Worm (Caenorhabditis elegans): ENCODE results near the gene glb-34.

glb-34 gene

DNA sequence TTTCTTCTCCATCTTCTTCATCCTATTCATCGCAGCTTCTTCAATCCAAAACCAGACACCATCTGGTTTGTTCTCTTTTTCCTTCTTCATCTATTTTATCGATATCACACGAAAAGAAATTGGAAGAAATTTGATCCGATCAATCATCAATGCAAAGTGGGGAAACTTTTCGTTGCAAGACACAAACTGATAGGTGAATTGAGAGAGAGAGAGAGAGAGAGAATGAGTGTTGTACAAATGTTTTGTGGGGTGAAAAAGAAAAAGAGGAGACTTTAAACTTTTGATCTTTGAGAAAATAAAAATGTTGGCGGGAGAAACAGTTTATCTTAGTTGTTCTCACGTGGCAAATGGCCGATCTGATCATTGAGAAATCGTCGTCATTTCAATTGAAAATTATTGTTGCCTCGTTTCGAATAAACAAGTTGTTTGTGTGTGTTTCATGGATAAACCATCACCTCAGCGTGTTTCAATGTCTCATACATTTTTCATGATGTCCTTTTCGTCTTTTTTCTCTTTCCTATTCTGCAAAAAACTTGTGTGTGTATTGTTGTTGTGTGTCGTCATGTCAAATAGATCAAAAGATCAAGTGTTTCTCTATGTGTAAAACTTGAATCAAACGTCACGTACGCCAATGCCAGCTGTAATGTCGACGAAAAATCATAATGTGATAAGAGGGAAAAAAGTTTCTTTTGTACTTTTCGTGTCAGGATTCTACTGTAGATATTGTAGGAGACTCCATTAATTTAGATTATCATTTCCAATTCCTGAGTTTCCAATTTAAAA lies 40.2 kb upstream of the glb-34 start (continued):
- peak; percentile 14 for TF ChIP-seq mep-1 (tag; optimal IDR thresholded peaks at IDR 0.05)
- no peak for TF ChIP-seq unc-98 (GFP tag; IDR thresholded peaks at IDR 0.05)
- peak; percentile 9 for TF ChIP-seq unc-86 (tag; optimal IDR thresholded peaks at IDR 0.05)
- no peak for TF ChIP-seq ama-1 (optimal IDR thresholded peaks at IDR 0.05)
- no peak for TF ChIP-seq ceh-8 (GFP tag; optimal IDR thresholded peaks at IDR 0.05)
- peak; percentile 77 for TF ChIP-seq blmp-1 (tag; optimal IDR thresholded peaks at IDR 0.05)
- peak; percentile 4 for TF ChIP-seq snpc-4 (tag; optimal IDR thresholded peaks at IDR 0.05)
- TF ChIP-seq aly-2 (tag; optimal IDR thresholded peaks at IDR 0.05), result no peak
- peak; percentile 55; the same call in 1 of the 2 replicates for TF ChIP-seq ceh-88 (GFP tag; IDR thresholded peaks at IDR 0.05)
- TF ChIP-seq tbx-2 (tag; optimal IDR thresholded peaks at IDR 0.05), result peak; percentile 46
- TF ChIP-seq zip-4 (GFP tag; optimal IDR thresholded peaks at IDR 0.05), result no peak
- peak; percentile 35 to 37 for TF ChIP-seq lin-35 (GFP tag; optimal IDR thresholded peaks at IDR 0.05)
- no peak for TF ChIP-seq nhr-28 (tag; optimal IDR thresholded peaks at IDR 0.05)
- peak; percentile 34 for TF ChIP-seq C16A3.4 (tag; optimal IDR thresholded peaks at IDR 0.05)
- TF ChIP-seq nhr-12 (tag; optimal IDR thresholded peaks at IDR 0.05), result no peak
- peak; percentile 4 for TF ChIP-seq dsc-1 (tag; optimal IDR thresholded peaks at IDR 0.05)
- TF ChIP-seq nhr-20 (tag; optimal IDR thresholded peaks at IDR 0.05), result peak; percentile 94
- no peak for TF ChIP-seq ets-5 (GFP tag; IDR thresholded peaks at IDR 0.05)
- no peak for TF ChIP-seq nhr-77 (tag; optimal IDR thresholded peaks at IDR 0.05)
- no peak for TF ChIP-seq lin-15B (tag; optimal IDR thresholded peaks at IDR 0.05)
- TF ChIP-seq efl-3 (GFP tag; optimal IDR thresholded peaks at IDR 0.05), result no peak
- no peak for TF ChIP-seq lir-3 (tag; optimal IDR thresholded peaks at IDR 0.05; ENCODE audit: poor library complexity)
- no peak for TF ChIP-seq alr-1 (tag; optimal IDR thresholded peaks at IDR 0.05; ENCODE audit: borderline replicate concordance)
- TF ChIP-seq C34B4.2 (tag; optimal IDR thresholded peaks at IDR 0.05), result no peak
- TF ChIP-seq sox-4 (tag; optimal IDR thresholded peaks at IDR 0.05), result no peak
- TF ChIP-seq pqm-1 (tag; optimal IDR thresholded peaks at IDR 0.05), result no peak
- TF ChIP-seq ces-1 (GFP tag; optimal IDR thresholded peaks at IDR 0.05), result no peak
- TF ChIP-seq mdl-1 (tag; optimal IDR thresholded peaks at IDR 0.05), result peak in 1 of 2 experiments; percentile 46
- TF ChIP-seq dpl-1 (GFP tag; optimal IDR thresholded peaks at IDR 0.05), result peak in 2 of 3 experiments; percentile 29 to 44
- TF ChIP-seq fos-1 (tag; optimal IDR thresholded peaks at IDR 0.05), result peak; percentile 27
- TF ChIP-seq grh-1 (GFP tag; IDR thresholded peaks at IDR 0.05), result 0 out of 2 replicates have a peak, but pooled peaks have one; percentile 43
- TF ChIP-seq fkh-4 (tag; optimal IDR thresholded peaks at IDR 0.05; ENCODE audit: borderline replicate concordance), result no peak
- TF ChIP-seq ztf-4 (tag; optimal IDR thresholded peaks at IDR 0.05), result peak; percentile 34

DNA sequence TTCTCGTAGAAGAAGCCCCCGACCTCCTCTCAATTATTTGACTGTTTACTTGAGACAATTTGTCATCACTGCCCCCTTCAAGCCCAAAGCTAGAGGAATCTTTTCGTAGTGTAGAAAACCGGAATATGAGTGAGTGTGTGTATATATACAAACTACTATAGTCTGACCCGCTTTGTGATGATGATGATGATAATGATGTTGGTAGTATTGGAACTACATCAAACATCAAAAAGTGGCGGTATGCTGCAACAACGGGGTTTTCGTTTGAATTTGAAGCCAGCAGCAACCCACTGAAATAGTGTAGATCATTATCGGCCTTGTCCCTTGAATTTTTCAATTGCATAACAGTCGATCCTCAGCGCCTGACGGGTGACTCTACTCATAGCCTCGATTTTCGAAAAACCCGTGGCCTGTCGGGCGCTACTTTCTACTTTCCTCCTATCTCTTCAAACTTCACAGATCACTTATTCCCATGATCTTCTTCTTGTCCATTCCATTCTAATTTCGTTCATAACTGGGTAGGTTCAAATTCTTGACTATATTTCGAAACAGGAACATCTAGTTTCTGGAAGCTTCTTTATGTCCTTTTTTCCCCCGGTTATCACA lies 39.5 kb upstream of the glb-34 start:
- TF ChIP-seq efl-3 (GFP tag; optimal IDR thresholded peaks at IDR 0.05) (no peak), ets-5 (GFP tag; IDR thresholded peaks at IDR 0.05) (no peak), ztf-11 (tag; optimal IDR thresholded peaks at IDR 0.05) (no peak), C04F5.9 (tag; optimal IDR thresholded peaks at IDR 0.05) (no peak), lin-35 (GFP tag; optimal IDR thresholded peaks at IDR 0.05) (peak; percentile 1 to 26), snpc-4 (tag; optimal IDR thresholded peaks at IDR 0.05) (peak; percentile 95), skn-1 (tag; optimal IDR thresholded peaks at IDR 0.05) (no peak), fkh-8 (tag; optimal IDR thresholded peaks at IDR 0.05) (no peak), pag-3 (tag; optimal IDR thresholded peaks at IDR 0.05; ENCODE audit: borderline replicate concordance, insufficient read depth) (no peak), unc-130 (tag; optimal IDR thresholded peaks at IDR 0.05) (no peak), elt-2 (tag; optimal IDR thresholded peaks at IDR 0.05) (no peak), ceh-8 (GFP tag; optimal IDR thresholded peaks at IDR 0.05) (no peak), tlp-1 (tag; optimal IDR thresholded peaks at IDR 0.05) (no peak), tbx-2 (tag; optimal IDR thresholded peaks at IDR 0.05) (no peak), hlh-4 (tag; optimal IDR thresholded peaks at IDR 0.05) (no peak), egl-27 (tag; optimal IDR thresholded peaks at IDR 0.05) (no peak), nhr-11 (tag; optimal IDR thresholded peaks at IDR 0.05) (no peak), elt-3 (tag; optimal IDR thresholded peaks at IDR 0.05) (peak in 3 of 6 experiments; percentile 14 to 71 (median 39)), Y116A8C.19 (tag; optimal IDR thresholded peaks at IDR 0.05; ENCODE audit: borderline replicate concordance) (no peak), fkh-4 (tag; optimal IDR thresholded peaks at IDR 0.05; ENCODE audit: borderline replicate concordance) (no peak), aha-1 (tag; optimal IDR thresholded peaks at IDR 0.05) (peak; percentile 6), unc-86 (tag; optimal IDR thresholded peaks at IDR 0.05) (no peak), dsc-1 (tag; optimal IDR thresholded peaks at IDR 0.05) (no peak), mef-2 (tag; optimal IDR thresholded peaks at IDR 0.05) (no peak), unc-62 (GFP tag; optimal IDR thresholded peaks at IDR 0.05) (no peak), dpl-1 (GFP tag; optimal IDR thresholded peaks at IDR 0.05) (peak in 1 of 3 experiments; percentile 9)

Data from whole organism, L1 larva.